Fruit fly (Drosophila melanogaster) Kc167 (cell line): ENCODE measurements around the gene CG16957.

ENCODE experiments used
- Myc ChIP-seq: fragments of >200 bp; optimal IDR thresholded peaks from 2 replicates; lab custom pipeline; 2017; ENCODE audit warnings: missing external identifiers
- Sin3A ChIP-seq: fragments of >200 bp; optimal IDR thresholded peaks from 2 replicates; lab custom pipeline; 2018; ENCODE audit warnings: missing external identifiers
- h ChIP-seq: fragments of >200 bp; optimal IDR thresholded peaks from 3 replicates; lab custom pipeline; 2018; ENCODE audit warnings: missing external identifiers
- insv ChIP-seq: fragments of >200 bp; optimal IDR thresholded peaks from 3 replicates; lab custom pipeline; 2018; ENCODE audit warnings: missing external identifiers
- psq ChIP-seq: fragments of >200 bp; optimal IDR thresholded peaks from 2 replicates; lab custom pipeline; 2017; ENCODE audit warnings: missing external identifiers
- ttk ChIP-seq: sonication (Bioruptor generic); optimal IDR thresholded peaks from 2 replicates; lab custom pipeline; 2017; ENCODE audit warnings: missing external identifiers

The CG16957 gene

dm6 chr2L:13354580-13355347 is 41.2 kb downstream of the CG16957 start, which contains the start of gene CG9395:
CG9395 (minus strand) TSS chr2L:13355073.
- TF ChIP-seq psq (no peak), Myc (lab: Kevin White, UChicago) (no peak), ttk (lab: Kevin White, UChicago) (no peak), Sin3A (lab: Kevin White, UChicago) (no peak), h (no peak), insv (lab: Kevin White, UChicago) (no peak)

dm6 chr2L:13349237-13349902 is 46.6 kb downstream of the CG16957 start:
- TF ChIP-seq h (no peak), ttk (lab: Kevin White, UChicago) (no peak), psq (no peak), insv (lab: Kevin White, UChicago) (no peak), Myc (lab: Kevin White, UChicago) (no peak), Sin3A (lab: Kevin White, UChicago) (no peak)

- TF ChIP-seq psq = no peak
- TF ChIP-seq Myc (lab: Kevin White, UChicago) = no peak
- TF ChIP-seq Sin3A (lab: Kevin White, UChicago) = no peak
- no peak for TF ChIP-seq ttk (lab: Kevin White, UChicago)
- no peak for TF ChIP-seq insv (lab: Kevin White, UChicago)
- no peak for TF ChIP-seq h
Observed at dm6 chr2L:13347473-13347872, 48.5 kb downstream of the CG16957 start, which contains the start of gene CG16826. CG16826 (plus strand) TSS chr2L:13347773.
